Fruit fly (Drosophila melanogaster): ENCODE data around the gene eEF2.

The eEF2 gene

DNA sequence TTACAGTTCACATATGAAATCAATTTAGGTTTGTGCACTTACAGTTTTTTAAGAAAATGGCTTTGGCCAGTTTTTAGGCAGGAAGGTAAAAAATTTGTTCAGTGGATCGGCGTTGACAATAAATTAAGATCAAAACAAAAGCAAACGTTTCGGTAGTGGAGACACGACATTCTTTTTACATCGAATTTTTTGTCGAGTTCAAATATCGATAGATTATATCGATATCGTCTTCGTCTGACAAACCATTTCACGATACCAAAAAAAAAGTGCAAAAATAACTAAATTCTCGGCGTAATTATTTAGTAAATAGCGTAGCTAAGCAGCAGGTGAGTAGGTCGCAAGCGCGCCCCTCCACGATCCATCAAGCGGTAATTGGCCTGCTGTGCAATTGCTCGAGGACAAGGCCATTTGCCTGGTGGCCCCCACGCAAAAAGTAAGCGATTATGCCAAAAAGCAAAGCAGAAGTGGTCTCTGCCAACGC, 23.4 kb downstream of the eEF2 start, which contains the start of gene Cul2:
Gene Cul2 (plus strand): TSS at position 207 of the 481 bp plus-strand sequence.
- TF ChIP-seq Crg-1 (GFP tag; optimal IDR thresholded peaks at IDR 0.05) (no peak), bab1 (GFP tag; optimal IDR thresholded peaks at IDR 0.05) (peak; percentile 29), CG7101 (tag; optimal IDR thresholded peaks at IDR 0.05) (peak; percentile 13), Hr96 (GFP tag; optimal IDR thresholded peaks at IDR 0.05) (no peak), CG14711 (tag; optimal IDR thresholded peaks at IDR 0.05) (no peak), CG7045 (GFP tag; optimal IDR thresholded peaks at IDR 0.05) (no peak), cnc (optimal IDR thresholded peaks at IDR 0.05) (no peak), Mnt (GFP tag; optimal IDR thresholded peaks at IDR 0.05) (no peak), CG5204 (GFP tag; optimal IDR thresholded peaks at IDR 0.05) (peak; percentile 22), CG1620 (GFP tag; optimal IDR thresholded peaks at IDR 0.05) (peak; percentile 10), toe (GFP tag; optimal IDR thresholded peaks at IDR 0.05) (peak; percentile 23)

DNA sequence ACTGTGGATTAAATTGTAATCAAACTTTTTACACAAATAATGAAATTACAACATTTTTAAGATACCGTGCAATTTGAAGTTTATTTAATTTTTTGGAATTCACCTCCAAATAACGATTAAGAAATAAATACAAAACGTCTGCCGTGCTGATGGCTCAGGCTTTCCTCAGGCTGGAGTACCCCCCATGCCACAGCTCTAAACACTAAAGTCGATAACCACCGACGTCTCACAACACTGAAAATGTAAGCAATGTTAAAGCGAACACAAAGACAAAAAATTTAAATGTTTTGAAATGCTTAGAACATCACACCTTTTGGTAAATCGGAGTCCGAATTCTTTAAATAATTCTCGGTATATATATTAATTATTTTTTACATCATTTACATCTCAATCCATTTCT, 24.5 kb downstream of the eEF2 start:
- TF ChIP-seq CG11617 (GFP tag; optimal IDR thresholded peaks at IDR 0.05) (no peak), kay (GFP tag; ENCODE audit: borderline replicate concordance) (peak; percentile 50), bab1 (GFP tag; optimal IDR thresholded peaks at IDR 0.05) (no peak), CG7101 (tag; optimal IDR thresholded peaks at IDR 0.05) (peak; percentile 33), Mnt (GFP tag; optimal IDR thresholded peaks at IDR 0.05) (peak; percentile 17), pad (GFP tag; optimal IDR thresholded peaks at IDR 0.05) (peak; percentile 45), CG7045 (GFP tag; optimal IDR thresholded peaks at IDR 0.05) (peak; percentile 16), CG14711 (tag; optimal IDR thresholded peaks at IDR 0.05) (peak; percentile 43), tj (GFP tag; optimal IDR thresholded peaks at IDR 0.05) (no peak), Clk (GFP tag; optimal IDR thresholded peaks at IDR 0.05) (no peak), ovo (GFP tag; optimal IDR thresholded peaks at IDR 0.05) (no peak), Crg-1 (GFP tag; optimal IDR thresholded peaks at IDR 0.05) (no peak), toe (GFP tag; optimal IDR thresholded peaks at IDR 0.05) (peak; percentile 14), CG33017 (tag; optimal IDR thresholded peaks at IDR 0.05) (no peak), CG12768 (GFP tag; optimal IDR thresholded peaks at IDR 0.05) (peak; percentile 48), CG5204 (GFP tag; optimal IDR thresholded peaks at IDR 0.05) (peak; percentile 46), cnc (optimal IDR thresholded peaks at IDR 0.05) (no peak), cic (GFP tag; optimal IDR thresholded peaks at IDR 0.05) (no peak), CG1620 (GFP tag; optimal IDR thresholded peaks at IDR 0.05) (peak; percentile 9), Hr96 (GFP tag; optimal IDR thresholded peaks at IDR 0.05) (peak; percentile 61)

DNA sequence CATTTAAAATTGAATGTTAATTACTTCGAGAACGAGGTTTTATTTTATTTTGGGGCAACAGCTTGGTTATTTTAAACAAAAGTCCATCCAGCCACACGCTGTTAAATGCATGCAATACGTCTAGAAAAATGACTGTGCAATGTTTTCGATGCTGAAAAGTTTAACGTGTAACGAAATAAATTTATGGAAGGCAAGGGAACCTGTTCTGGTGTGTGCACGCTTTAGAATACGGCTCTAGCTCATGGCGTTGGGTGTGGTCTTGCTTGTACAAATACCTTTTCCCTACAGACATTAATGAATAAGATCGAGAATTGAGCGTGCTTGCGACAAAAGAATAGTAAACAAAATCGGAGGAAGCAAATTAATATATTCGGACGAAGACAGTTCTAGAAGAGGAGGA, 33.2 kb downstream of the eEF2 start:
- TF ChIP-seq CG5204 (GFP tag; optimal IDR thresholded peaks at IDR 0.05) (no peak), CG14711 (tag; optimal IDR thresholded peaks at IDR 0.05) (no peak), cic (GFP tag; optimal IDR thresholded peaks at IDR 0.05) (no peak), Clk (GFP tag; optimal IDR thresholded peaks at IDR 0.05) (no peak), CG33017 (tag; optimal IDR thresholded peaks at IDR 0.05) (no peak), Crg-1 (GFP tag; optimal IDR thresholded peaks at IDR 0.05) (no peak), CG7045 (GFP tag; optimal IDR thresholded peaks at IDR 0.05) (no peak), ovo (GFP tag; optimal IDR thresholded peaks at IDR 0.05) (no peak), cnc (optimal IDR thresholded peaks at IDR 0.05) (no peak), CG1620 (GFP tag; optimal IDR thresholded peaks at IDR 0.05) (no peak), CG11617 (GFP tag; optimal IDR thresholded peaks at IDR 0.05) (no peak), CG12768 (GFP tag; optimal IDR thresholded peaks at IDR 0.05) (no peak), kay (GFP tag; ENCODE audit: borderline replicate concordance) (no peak)

DNA sequence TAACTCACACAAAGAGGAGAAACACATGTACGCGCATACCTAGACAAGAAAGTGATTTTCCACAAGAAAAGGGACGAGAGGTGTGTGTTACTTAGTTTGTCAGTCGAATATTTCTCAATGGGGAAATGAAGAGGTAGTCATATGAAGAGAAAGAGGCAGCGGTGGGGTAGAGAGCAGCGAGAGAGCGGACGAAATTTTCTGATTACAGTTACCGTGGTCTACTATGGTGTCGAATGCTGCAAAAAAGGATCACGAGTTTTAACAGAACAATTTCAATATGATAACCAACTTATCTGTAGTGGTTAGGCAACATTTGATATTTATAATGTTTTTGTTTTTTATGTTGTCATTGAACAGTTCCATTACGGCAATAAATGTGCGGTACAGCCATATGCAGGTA, 49.1 kb downstream of the eEF2 start:
- TF ChIP-seq CG14711 (tag; optimal IDR thresholded peaks at IDR 0.05): no peak
- no peak for TF ChIP-seq CG7045 (GFP tag; optimal IDR thresholded peaks at IDR 0.05)
- TF ChIP-seq cic (GFP tag; optimal IDR thresholded peaks at IDR 0.05): no peak
- no peak for TF ChIP-seq CG11617 (GFP tag; optimal IDR thresholded peaks at IDR 0.05)
- TF ChIP-seq Clk (GFP tag; optimal IDR thresholded peaks at IDR 0.05): no peak
- TF ChIP-seq CG5204 (GFP tag; optimal IDR thresholded peaks at IDR 0.05): no peak
- TF ChIP-seq CG1620 (GFP tag; optimal IDR thresholded peaks at IDR 0.05): no peak
- no peak for TF ChIP-seq toe (GFP tag; optimal IDR thresholded peaks at IDR 0.05)
- TF ChIP-seq ovo (GFP tag; optimal IDR thresholded peaks at IDR 0.05): no peak
- no peak for TF ChIP-seq Crg-1 (GFP tag; optimal IDR thresholded peaks at IDR 0.05)

DNA sequence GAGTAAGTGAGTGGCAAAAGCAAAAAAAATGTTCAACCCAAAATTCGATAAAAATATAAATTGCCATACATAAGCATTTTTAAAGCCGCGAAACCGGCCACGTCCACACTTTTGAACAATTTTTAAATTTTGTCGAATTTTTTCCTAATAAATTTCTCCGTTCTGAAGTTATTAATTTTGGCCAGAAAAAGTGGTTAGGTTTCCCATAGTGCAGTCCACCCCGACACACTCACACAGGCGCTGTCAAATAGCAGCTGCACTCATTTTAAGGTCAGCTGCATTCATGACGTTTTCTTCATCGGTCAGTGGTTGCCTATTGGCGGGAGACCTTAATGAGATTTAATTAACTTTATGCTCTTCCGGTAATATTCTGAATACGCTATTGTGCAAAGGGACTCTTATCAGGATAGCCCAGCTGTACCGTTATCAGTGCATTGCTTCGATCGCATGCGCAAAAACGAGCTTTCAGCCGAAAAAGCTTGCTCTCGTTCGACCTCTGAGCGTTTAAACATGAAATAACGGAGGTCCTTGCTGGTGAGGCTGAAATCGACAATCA, 49.9 kb downstream of the eEF2 start, which contains the start of gene Ac3:
Gene Ac3 (plus strand): TSS at position 556 of the 556 bp plus-strand sequence.
- TF ChIP-seq tj (GFP tag; optimal IDR thresholded peaks at IDR 0.05): no peak
- no peak for TF ChIP-seq CG12768 (GFP tag; optimal IDR thresholded peaks at IDR 0.05)
- no peak for TF ChIP-seq CG11617 (GFP tag; optimal IDR thresholded peaks at IDR 0.05)
- no peak for TF ChIP-seq bab1 (GFP tag; optimal IDR thresholded peaks at IDR 0.05)
- TF ChIP-seq Mnt (GFP tag; optimal IDR thresholded peaks at IDR 0.05): no peak
- TF ChIP-seq cic (GFP tag; optimal IDR thresholded peaks at IDR 0.05): no peak

DNA sequence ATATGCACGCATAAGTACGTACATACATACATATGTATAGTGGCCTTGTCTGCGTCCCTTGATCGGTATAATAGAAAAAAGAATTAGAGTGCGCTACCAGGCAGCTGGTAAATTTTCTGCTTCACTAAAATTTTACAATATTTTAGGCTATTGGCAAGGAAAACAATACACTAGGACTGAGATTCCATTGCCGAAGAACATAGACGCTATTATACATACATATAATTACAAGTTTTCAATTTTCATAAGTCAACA, 51.5 kb downstream of the eEF2 start:
- TF ChIP-seq CG12768 (GFP tag; optimal IDR thresholded peaks at IDR 0.05) (no peak), cic (GFP tag; optimal IDR thresholded peaks at IDR 0.05) (no peak), CG7101 (tag; optimal IDR thresholded peaks at IDR 0.05) (no peak)

Measured in whole organism, adult.